In the genomic region with DNA sequence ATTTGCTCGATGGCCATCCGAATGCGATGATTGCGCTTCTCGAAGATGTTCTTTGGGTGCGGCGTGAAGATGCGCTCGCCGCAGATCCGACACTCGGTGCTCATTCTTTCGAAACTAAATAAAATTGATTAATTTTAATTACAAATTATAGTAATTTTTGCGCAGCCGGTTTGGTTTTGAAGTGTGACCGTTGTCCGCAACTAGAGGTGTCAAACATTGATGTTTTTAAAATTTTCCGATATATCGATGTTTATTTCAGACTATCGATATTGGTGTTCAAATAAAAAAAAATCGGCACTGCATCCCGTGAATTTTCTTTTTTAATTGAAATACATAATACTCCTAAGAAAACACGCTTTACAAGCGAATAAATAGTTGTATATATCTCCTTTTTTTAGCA, we compare ENCODE assay signal across 1 fruit fly cellular context.
TF ChIP-seq lines count a peak whose summit lies in the region.

Odj (minus strand) TSS at position 209 of the 400 bp plus-strand sequence.

TF ChIP-seq in whole organism, embryonic, 481 proteins besides CTCF, POLR2A, EP300 and RAD21 (continued from another document):
- TF ChIP-seq CG17361 (GFP tag; IDR thresholded peaks at IDR 0.05; lab: Robert Waterston, UW) (0 out of 3 replicates have a peak, but pooled peaks have one; percentile 20), corto (GFP tag; optimal IDR thresholded peaks at IDR 0.05; lab: Kevin White, UChicago) (no peak), inv (GFP tag; IDR thresholded peaks at IDR 0.05; lab: Robert Waterston, UW; ENCODE audit: partially characterized antibody) (peak; percentile 89), CG3847 (GFP tag; IDR thresholded peaks at IDR 0.05; lab: Robert Waterston, UW) (peak; percentile 39; the same call in 1 of the 2 replicates), Antp (GFP tag; optimal IDR thresholded peaks at IDR 0.05; lab: Kevin White, UChicago) (no peak), Doc3 (GFP tag; IDR thresholded peaks at IDR 0.05; lab: Robert Waterston, UW; ENCODE audit: partially characterized antibody) (peak; percentile 94), Bgb (GFP tag; IDR thresholded peaks at IDR 0.05; lab: Robert Waterston, UW; ENCODE audit: partially characterized antibody) (peak; percentile 94), CG34224 (GFP tag; IDR thresholded peaks at IDR 0.05; lab: Robert Waterston, UW; ENCODE audit: partially characterized antibody) (peak; percentile 98), chm (GFP tag; IDR thresholded peaks at IDR 0.05; lab: Robert Waterston, UW) (0 out of 2 replicates have a peak, but pooled peaks have one; percentile 33), row (GFP tag; IDR thresholded peaks at IDR 0.05; lab: Robert Waterston, UW) (peak; percentile 71), fd96Cb (tag; optimal IDR thresholded peaks at IDR 0.05; lab: Kevin White, UChicago) (no peak), knrl (GFP tag; IDR thresholded peaks at IDR 0.05; lab: Robert Waterston, UW; ENCODE audit: partially characterized antibody) (peak; percentile 94), mld (GFP tag; IDR thresholded peaks at IDR 0.05; lab: Robert Waterston, UW; ENCODE audit: partially characterized antibody) (peak; percentile 76; the same call in 2 of the 3 replicates), pita (GFP tag; optimal IDR thresholded peaks at IDR 0.05; lab: Kevin White, UChicago) (no peak), crp (GFP tag; optimal IDR thresholded peaks at IDR 0.05; lab: Kevin White, UChicago) (peak in 1 of 2 experiments; percentile 9), MESR4 (GFP tag; optimal IDR thresholded peaks at IDR 0.05; lab: Kevin White, UChicago) (peak; percentile 57), wek (GFP tag; optimal IDR thresholded peaks at IDR 0.05; lab: Kevin White, UChicago) (no peak), CG10321 (GFP tag; IDR thresholded peaks at IDR 0.05; lab: Robert Waterston, UW) (no peak), CG13287 (GFP tag; IDR thresholded peaks at IDR 0.05; lab: Robert Waterston, UW; ENCODE audit: partially characterized antibody) (peak; percentile 97), vvl (GFP tag; IDR thresholded peaks at IDR 0.05; lab: Robert Waterston, UW) (peak; percentile 48; the same call in 1 of the 2 replicates), CG17385 (GFP tag; optimal IDR thresholded peaks at IDR 0.05; lab: Kevin White, UChicago) (no peak), cato (GFP tag; optimal IDR thresholded peaks at IDR 0.05; lab: Kevin White, UChicago; ENCODE audit: borderline replicate concordance) (no peak), MBD-R2 (GFP tag; IDR thresholded peaks at IDR 0.05; lab: Robert Waterston, UW) (peak; percentile 94), sob (GFP tag; IDR thresholded peaks at IDR 0.05; lab: Robert Waterston, UW) (0 out of 2 replicates have a peak, but pooled peaks have one; percentile 7), CG7745 (tag; optimal IDR thresholded peaks at IDR 0.05; lab: Kevin White, UChicago) (peak; percentile 85), CG16813 (GFP tag; IDR thresholded peaks at IDR 0.05; lab: Robert Waterston, UW; ENCODE audit: partially characterized antibody) (peak; percentile 91), TFAM (GFP tag; optimal IDR thresholded peaks at IDR 0.05; lab: Kevin White, UChicago) (no peak), CG17612 (GFP tag; IDR thresholded peaks at IDR 0.05; lab: Robert Waterston, UW) (no peak), Ets97D (GFP tag; optimal IDR thresholded peaks at IDR 0.05; lab: Kevin White, UChicago) (peak; percentile 11), Dll (GFP tag; IDR thresholded peaks at IDR 0.05; lab: Robert Waterston, UW; ENCODE audit: partially characterized antibody) (peak; percentile 96), CG14860 (GFP tag; IDR thresholded peaks at IDR 0.05; lab: Robert Waterston, UW; ENCODE audit: partially characterized antibody) (peak; percentile 85), sna (GFP tag; IDR thresholded peaks at IDR 0.05; lab: Robert Waterston, UW; ENCODE audit: partially characterized antibody) (peak; percentile 93), BEAF-32 (GFP tag; optimal IDR thresholded peaks at IDR 0.05; lab: Kevin White, UChicago) (peak; percentile 92), lilli (GFP tag; optimal IDR thresholded peaks at IDR 0.05; lab: Kevin White, UChicago) (peak; percentile 53), Myb (GFP tag; optimal IDR thresholded peaks at IDR 0.05; lab: Kevin White, UChicago) (peak; percentile 18), ap (GFP tag; IDR thresholded peaks at IDR 0.05; lab: Robert Waterston, UW) (no peak), HmgZ (tag; optimal IDR thresholded peaks at IDR 0.05; lab: Kevin White, UChicago) (peak; percentile 26), CG4617 (GFP tag; optimal IDR thresholded peaks at IDR 0.05; lab: Kevin White, UChicago; ENCODE audit: borderline replicate concordance) (peak; percentile 51), Opbp (GFP tag; IDR thresholded peaks at IDR 0.05; lab: Robert Waterston, UW; ENCODE audit: partially characterized antibody) (peak; percentile 93), cad (GFP tag; optimal IDR thresholded peaks at IDR 0.05; lab: Kevin White, UChicago) (no peak), CG30020 (tag; optimal IDR thresholded peaks at IDR 0.05; lab: Kevin White, UChicago) (peak; percentile 24), NfI (GFP tag; optimal IDR thresholded peaks at IDR 0.05; lab: Kevin White, UChicago) (no peak), stwl (tag; optimal IDR thresholded peaks at IDR 0.05; lab: Kevin White, UChicago) (peak; percentile 80), CG12659 (GFP tag; optimal IDR thresholded peaks at IDR 0.05; lab: Kevin White, UChicago) (peak; percentile 63), ewg (GFP tag; optimal IDR thresholded peaks at IDR 0.05; lab: Kevin White, UChicago) (peak; percentile 52), ato (GFP tag; IDR thresholded peaks at IDR 0.05; lab: Robert Waterston, UW; ENCODE audit: partially characterized antibody) (peak; percentile 89), hkb (optimal IDR thresholded peaks at IDR 0.05; lab: Kevin White, UChicago) (no peak), hkb (GFP tag; IDR thresholded peaks at IDR 0.05; lab: Robert Waterston, UW) (no peak), CG13296 (GFP tag; optimal IDR thresholded peaks at IDR 0.05; lab: Kevin White, UChicago) (no peak), Dref (GFP tag; IDR thresholded peaks at IDR 0.05; lab: Robert Waterston, UW) (peak; percentile 89), Hsf (GFP tag; optimal IDR thresholded peaks at IDR 0.05; lab: Kevin White, UChicago) (peak; percentile 6), CoRest (tag; optimal IDR thresholded peaks at IDR 0.05; lab: Kevin White, UChicago) (peak; percentile 5), Ravus (GFP tag; IDR thresholded peaks at IDR 0.05; lab: Robert Waterston, UW) (no peak), Scr (GFP tag; IDR thresholded peaks at IDR 0.05; lab: Robert Waterston, UW; ENCODE audit: partially characterized antibody) (peak; percentile 95), zen (tag; optimal IDR thresholded peaks at IDR 0.05; lab: Kevin White, UChicago) (peak; percentile 35), croc (GFP tag; conservative IDR thresholded peaks at IDR 0.05; lab: Robert Waterston, UW) (no peak), GATAe (GFP tag; conservative IDR thresholded peaks at IDR 0.05; lab: Robert Waterston, UW) (no peak), CG10274 (GFP tag; optimal IDR thresholded peaks at IDR 0.05; lab: Kevin White, UChicago) (no peak), NFAT (GFP tag; IDR thresholded peaks at IDR 0.05; lab: Robert Waterston, UW) (peak; percentile 25; the same call in 1 of the 2 replicates), hbn (GFP tag; IDR thresholded peaks at IDR 0.05; lab: Robert Waterston, UW; ENCODE audit: partially characterized antibody) (peak; percentile 97), E2f2 (GFP tag; IDR thresholded peaks at IDR 0.05; lab: Robert Waterston, UW) (peak; percentile 81), trem (tag; optimal IDR thresholded peaks at IDR 0.05; lab: Kevin White, UChicago) (peak; percentile 64), amos (GFP tag; IDR thresholded peaks at IDR 0.05; lab: Robert Waterston, UW; ENCODE audit: partially characterized antibody) (peak; percentile 96), YL-1 (GFP tag; optimal IDR thresholded peaks at IDR 0.05; lab: Kevin White, UChicago) (peak; percentile 87), unc-4 (GFP tag; IDR thresholded peaks at IDR 0.05; lab: Robert Waterston, UW; ENCODE audit: partially characterized antibody) (peak; percentile 97), pho (GFP tag; optimal IDR thresholded peaks at IDR 0.05; lab: Kevin White, UChicago) (peak; percentile 4), sima (GFP tag; optimal IDR thresholded peaks at IDR 0.05; lab: Kevin White, UChicago) (no peak), CG2116 (GFP tag; optimal IDR thresholded peaks at IDR 0.05; lab: Kevin White, UChicago) (peak; percentile 81), fu2 (GFP tag; optimal IDR thresholded peaks at IDR 0.05; lab: Kevin White, UChicago) (no peak), CG2120 (GFP tag; optimal IDR thresholded peaks at IDR 0.05; lab: Kevin White, UChicago) (peak; percentile 35), CG13424 (tag; optimal IDR thresholded peaks at IDR 0.05; lab: Kevin White, UChicago) (peak; percentile 1), otp (GFP tag; IDR thresholded peaks at IDR 0.05; lab: Robert Waterston, UW) (no peak), Sry-δ (GFP tag; optimal IDR thresholded peaks at IDR 0.05; lab: Kevin White, UChicago) (peak; percentile 91), Med (GFP tag; lab: Kevin White, UChicago) (peak; percentile 86), dmrt99B (tag; optimal IDR thresholded peaks at IDR 0.05; lab: Kevin White, UChicago) (no peak), C15 (GFP tag; IDR thresholded peaks at IDR 0.05; lab: Robert Waterston, UW) (no peak), Dek (tag; optimal IDR thresholded peaks at IDR 0.05; lab: Kevin White, UChicago) (peak; percentile 15), chn (GFP tag; optimal IDR thresholded peaks at IDR 0.05; lab: Kevin White, UChicago) (no peak), CG3995 (GFP tag; optimal IDR thresholded peaks at IDR 0.05; lab: Kevin White, UChicago) (peak; percentile 86), CG17829 (tag; optimal IDR thresholded peaks at IDR 0.05; lab: Kevin White, UChicago) (peak; percentile 40), B-H2 (GFP tag; optimal IDR thresholded peaks at IDR 0.05; lab: Kevin White, UChicago) (peak; percentile 31), CG2129 (GFP tag; IDR thresholded peaks at IDR 0.05; lab: Robert Waterston, UW; ENCODE audit: partially characterized antibody) (peak; percentile 88; the same call in 1 of the 2 replicates), HLH4C (GFP tag; IDR thresholded peaks at IDR 0.05; lab: Robert Waterston, UW; ENCODE audit: partially characterized antibody) (peak; percentile 88), danr (GFP tag; IDR thresholded peaks at IDR 0.05; lab: Robert Waterston, UW) (no peak), Rfx (GFP tag; IDR thresholded peaks at IDR 0.05; lab: Robert Waterston, UW) (peak; percentile 63), BtbVII (GFP tag; optimal IDR thresholded peaks at IDR 0.05; lab: Kevin White, UChicago) (no peak), sug (tag; optimal IDR thresholded peaks at IDR 0.05; lab: Kevin White, UChicago) (peak; percentile 17), chinmo (GFP tag; IDR thresholded peaks at IDR 0.05; lab: Robert Waterston, UW; ENCODE audit: partially characterized antibody) (peak; percentile 86), CG3838 (GFP tag; optimal IDR thresholded peaks at IDR 0.05; lab: Kevin White, UChicago) (no peak), CG12744 (GFP tag; optimal IDR thresholded peaks at IDR 0.05; lab: Kevin White, UChicago) (peak; percentile 23), Nf-YC (tag; optimal IDR thresholded peaks at IDR 0.05; lab: Kevin White, UChicago) (peak; percentile 17), tna (GFP tag; IDR thresholded peaks at IDR 0.05; lab: Robert Waterston, UW; ENCODE audit: partially characterized antibody) (peak; percentile 79), CG34422 (GFP tag; IDR thresholded peaks at IDR 0.05; lab: Robert Waterston, UW) (0 out of 3 replicates have a peak, but pooled peaks have one; percentile 38), pzg (GFP tag; optimal IDR thresholded peaks at IDR 0.05; lab: Kevin White, UChicago) (peak; percentile 72), bbx (GFP tag; IDR thresholded peaks at IDR 0.05; lab: Robert Waterston, UW; ENCODE audit: partially characterized antibody) (peak; percentile 96), nerfin-2 (GFP tag; IDR thresholded peaks at IDR 0.05; lab: Robert Waterston, UW; ENCODE audit: partially characterized antibody) (peak; percentile 69; the same call in 1 of the 2 replicates), Xbp1 (GFP tag; optimal IDR thresholded peaks at IDR 0.05; lab: Kevin White, UChicago) (peak; percentile 20), lbe (GFP tag; optimal IDR thresholded peaks at IDR 0.05; lab: Kevin White, UChicago) (peak; percentile 63), CG6791 (GFP tag; IDR thresholded peaks at IDR 0.05; lab: Robert Waterston, UW; ENCODE audit: partially characterized antibody) (peak; percentile 94), nmo (GFP tag; optimal IDR thresholded peaks at IDR 0.05; lab: Kevin White, UChicago) (peak; percentile 41), CG2712 (tag; optimal IDR thresholded peaks at IDR 0.05; lab: Kevin White, UChicago) (peak; percentile 47), gem (tag; optimal IDR thresholded peaks at IDR 0.05; lab: Kevin White, UChicago) (peak; percentile 23), PHDP (tag; optimal IDR thresholded peaks at IDR 0.05; lab: Kevin White, UChicago) (peak; percentile 28), phol (tag; optimal IDR thresholded peaks at IDR 0.05; lab: Kevin White, UChicago) (peak; percentile 32), CG17359 (tag; optimal IDR thresholded peaks at IDR 0.05; lab: Kevin White, UChicago) (peak; percentile 41), pfk (GFP tag; optimal IDR thresholded peaks at IDR 0.05; lab: Kevin White, UChicago) (no peak), vnd (GFP tag; IDR thresholded peaks at IDR 0.05; lab: Robert Waterston, UW; ENCODE audit: partially characterized antibody) (peak; percentile 86), nom (GFP tag; optimal IDR thresholded peaks at IDR 0.05; lab: Kevin White, UChicago) (no peak), CG42726 (GFP tag; IDR thresholded peaks at IDR 0.05; lab: Robert Waterston, UW; ENCODE audit: partially characterized antibody) (peak; percentile 88), Lhr (GFP tag; optimal IDR thresholded peaks at IDR 0.05; lab: Kevin White, UChicago) (peak; percentile 14), CG15514 (GFP tag; optimal IDR thresholded peaks at IDR 0.05; lab: Kevin White, UChicago) (peak; percentile 25), CG14710 (tag; optimal IDR thresholded peaks at IDR 0.05; lab: Kevin White, UChicago) (peak; percentile 59), gfzf (GFP tag; optimal IDR thresholded peaks at IDR 0.05; lab: Kevin White, UChicago) (peak; percentile 47)
